Worm (Caenorhabditis elegans) whole organism, midembryonic: Measurements from ENCODE around the gene larp-1.

Experiments
- T22C8.4 ChIP-seq: fragments of 200-800 bp; sonication (Bioruptor generic); IDR thresholded peaks from 2 replicates; pipeline ENCODE4 v1.3.6; 2022; ENCODE audit warnings: missing genetic modification characterization, missing compliant biosample characterization
- cog-1 ChIP-seq: sonication (generic microtip); optimal IDR thresholded peaks from 2 replicates; lab custom pipeline; 2016; ENCODE audit warnings: missing genetic modification characterization, missing compliant biosample characterization
- flt-1 ChIP-seq: fragments of 200-800 bp; sonication (Bioruptor generic); IDR thresholded peaks from 2 replicates; pipeline ENCODE4 v1.3.6; 2022; ENCODE audit warnings: missing genetic modification characterization, missing compliant biosample characterization
- klf-2 ChIP-seq: fragments of 200-800 bp; sonication (Bioruptor generic); conservative IDR thresholded peaks from 2 replicates; pipeline ENCODE4 v1.3.6; 2022; ENCODE audit warnings: missing genetic modification reagents, missing genetic modification characterization, missing compliant biosample characterization
- ztf-23 ChIP-seq: fragments of 200-800 bp; sonication (Bioruptor generic); IDR thresholded peaks from 2 replicates; pipeline ENCODE4 v1.3.6; 2022; ENCODE audit warnings: missing genetic modification reagents, missing genetic modification characterization, missing compliant biosample characterization

- no peak for TF ChIP-seq ztf-23 (GFP tag; lab: Robert Waterston, UW)
- no peak for TF ChIP-seq flt-1 (GFP tag; lab: Robert Waterston, UW)
- no peak for TF ChIP-seq T22C8.4 (GFP tag; lab: Robert Waterston, UW)
- TF ChIP-seq cog-1 (tag; lab: Kevin White, UChicago): no peak
- no peak for TF ChIP-seq klf-2
Measured at ce11 chrIII:5023642-5024041, 6.2 kb upstream of the larp-1 start.
